Fruit fly (Drosophila melanogaster) whole organism, embryonic: ENCODE measurements around the gene GCC88.
A peak's percentile ranks its signal among the peaks of the same experiment; 100 is the strongest.

Experiments
- Adf1 ChIP-seq: fragments of 200-800 bp; sonication (Bioruptor generic); IDR thresholded peaks from 2 replicates; pipeline ENCODE4 v1.3.6; 2022; ENCODE audit warnings: missing biosample characterization, missing genetic modification characterization
- Atf-2 ChIP-seq: fragments of 200-800 bp; sonication (Bioruptor generic); optimal IDR thresholded peaks from 2 replicates; lab custom pipeline; 2016; ENCODE audit warnings: missing biosample characterization, missing genetic modification characterization
- CG1024 ChIP-seq: fragments of 200-800 bp; sonication (Bioruptor generic); IDR thresholded peaks from 2 replicates; pipeline ENCODE4 v1.3.6; 2022; ENCODE audit warnings: missing biosample characterization, missing genetic modification characterization
- CG12769 ChIP-seq: fragments of 200-800 bp; sonication (Bioruptor generic); optimal IDR thresholded peaks from 2 replicates; lab custom pipeline; 2019; ENCODE audit warnings: missing biosample characterization, mild to moderate bottlenecking, missing genetic modification characterization, moderate library complexity
- CG14710 ChIP-seq: fragments of 200-800 bp; sonication (Bioruptor generic); optimal IDR thresholded peaks from 3 replicates; lab custom pipeline; 2019; ENCODE audit warnings: missing biosample characterization, mild to moderate bottlenecking, missing genetic modification characterization, moderate library complexity
- CG15601 ChIP-seq: fragments of 200-800 bp; sonication (Bioruptor generic); optimal IDR thresholded peaks from 3 replicates; lab custom pipeline; 2019; ENCODE audit warnings: missing biosample characterization, mild to moderate bottlenecking, missing genetic modification characterization, moderate library complexity
- CG16863 ChIP-seq: fragments of 200-800 bp; sonication (Bioruptor generic); optimal IDR thresholded peaks from 3 replicates; lab custom pipeline; 2016; ENCODE audit warnings: missing biosample characterization, missing genetic modification characterization
- CG30431 ChIP-seq: fragments of 200-800 bp; sonication (Bioruptor generic); optimal IDR thresholded peaks from 2 replicates; lab custom pipeline; 2017; ENCODE audit warnings: missing biosample characterization, missing genetic modification characterization
- CG32767 ChIP-seq: fragments of 200-800 bp; sonication (Bioruptor generic); IDR thresholded peaks from 2 replicates; pipeline ENCODE4 v1.3.6; 2022; ENCODE audit warnings: missing biosample characterization, missing genetic modification characterization
- CG6765 ChIP-seq: fragments of 200-800 bp; sonication (Bioruptor generic); optimal IDR thresholded peaks from 3 replicates; lab custom pipeline; 2017; ENCODE audit warnings: missing biosample characterization, mild to moderate bottlenecking, missing genetic modification characterization
- CG7556 ChIP-seq: fragments of 200-800 bp; sonication (Bioruptor generic); optimal IDR thresholded peaks from 2 replicates; lab custom pipeline; 2017; ENCODE audit warnings: missing biosample characterization, mild to moderate bottlenecking, missing genetic modification characterization
- CG7987 ChIP-seq: fragments of 200-800 bp; sonication (Bioruptor generic); optimal IDR thresholded peaks from 2 replicates; lab custom pipeline; 2018; ENCODE audit warnings: missing biosample characterization, mild to moderate bottlenecking, missing genetic modification characterization, moderate library complexity
- CG9797 ChIP-seq: fragments of 200-800 bp; sonication (Bioruptor generic); optimal IDR thresholded peaks from 3 replicates; lab custom pipeline; 2018; ENCODE audit warnings: missing biosample characterization, mild to moderate bottlenecking, missing genetic modification characterization
- CG9932 ChIP-seq: fragments of 200-800 bp; sonication (Bioruptor generic); IDR thresholded peaks from 2 replicates; pipeline ENCODE4 v1.3.6; 2022; ENCODE audit warnings: missing biosample characterization, missing genetic modification characterization
- Chrac-16 ChIP-seq: fragments of 200-800 bp; sonication (Bioruptor generic); optimal IDR thresholded peaks from 3 replicates; lab custom pipeline; 2016; ENCODE audit warnings: missing biosample characterization, missing genetic modification characterization
- CrebB ChIP-seq: fragments of 200-800 bp; sonication (Bioruptor generic); optimal IDR thresholded peaks from 3 replicates; lab custom pipeline; 2018; ENCODE audit warnings: missing biosample characterization, mild to moderate bottlenecking, missing genetic modification characterization
- Dad ChIP-seq: fragments of 200-800 bp; sonication (Bioruptor generic); optimal IDR thresholded peaks from 3 replicates; lab custom pipeline; 2016; ENCODE audit warnings: missing biosample characterization, missing genetic modification characterization
- Dek ChIP-seq: fragments of 200-800 bp; sonication (Bioruptor generic); optimal IDR thresholded peaks from 3 replicates; lab custom pipeline; 2019; ENCODE audit warnings: missing biosample characterization, mild to moderate bottlenecking, missing genetic modification characterization, moderate library complexity
- ERR ChIP-seq: fragments of 200-800 bp; sonication (Bioruptor generic); optimal IDR thresholded peaks from 2 replicates; lab custom pipeline; 2016; ENCODE audit warnings: missing biosample characterization, missing genetic modification characterization
- Eip74EF ChIP-seq, 2 experiments: fragments of 200-800 bp in 1 of 2; fragments of >200 bp in 1 of 2; sonication (Bioruptor generic) in 1 of 2; optimal IDR thresholded peaks; 2 replicates each; lab custom pipeline; 2017 to 2019; ENCODE audit warnings: missing biosample characterization in 2 of 2, missing genetic modification characterization in 2 of 2, mild to moderate bottlenecking in 1 of 2, moderate library complexity in 1 of 2
- Elba2 ChIP-seq: fragments of 200-800 bp; sonication (Bioruptor generic); optimal IDR thresholded peaks from 3 replicates; lab custom pipeline; 2016; ENCODE audit warnings: missing biosample characterization, missing genetic modification characterization
- Ets65A ChIP-seq: fragments of 200-800 bp; sonication (Bioruptor generic); peaks from one replicate; lab custom pipeline; 2016; ENCODE audit warnings: missing biosample characterization, missing genetic modification characterization
- Fer3 ChIP-seq: fragments of 200-800 bp; sonication (Bioruptor generic); optimal IDR thresholded peaks from 2 replicates; lab custom pipeline; 2018; ENCODE audit warnings: missing biosample characterization, mild to moderate bottlenecking, missing genetic modification characterization, moderate library complexity
- Gug ChIP-seq: fragments of 200-800 bp; sonication (Bioruptor generic); IDR thresholded peaks from 4 replicates; pipeline ENCODE4 v1.3.6; 2022; ENCODE audit warnings: missing biosample characterization, missing genetic modification characterization
- Hand ChIP-seq: fragments of 200-800 bp; sonication (Bioruptor generic); optimal IDR thresholded peaks from 2 replicates; lab custom pipeline; 2017; ENCODE audit warnings: mild to moderate bottlenecking, missing biosample characterization, missing genetic modification reagents, missing genetic modification characterization
- Hmr ChIP-seq: fragments of 200-800 bp; sonication (Bioruptor generic); optimal IDR thresholded peaks from 3 replicates; lab custom pipeline; 2017; ENCODE audit warnings: mild to moderate bottlenecking, missing biosample characterization, missing genetic modification reagents, missing genetic modification characterization
- Lpt ChIP-seq: fragments of >200 bp; optimal IDR thresholded peaks from 2 replicates; lab custom pipeline; 2018; ENCODE audit warnings: missing biosample characterization, missing genetic modification characterization
- Spps ChIP-seq: fragments of 200-800 bp; sonication (Bioruptor generic); optimal IDR thresholded peaks from 2 replicates; lab custom pipeline; 2018; ENCODE audit warnings: missing biosample characterization, mild to moderate bottlenecking, missing genetic modification characterization
- TFAM ChIP-seq: fragments of 200-800 bp; sonication (Bioruptor generic); optimal IDR thresholded peaks from 2 replicates; lab custom pipeline; 2017; ENCODE audit warnings: missing biosample characterization, missing genetic modification characterization, inconsistent platforms
- Xrp1 ChIP-seq: fragments of 200-800 bp; sonication (Bioruptor generic); IDR thresholded peaks from 2 replicates; pipeline ENCODE4 v1.3.6; 2022; ENCODE audit warnings: missing biosample characterization, missing genetic modification characterization
- al ChIP-seq: fragments of 200-800 bp; sonication (Bioruptor generic); IDR thresholded peaks from 2 replicates; pipeline ENCODE4 v1.3.6; 2022; ENCODE audit warnings: missing biosample characterization, missing genetic modification characterization
- ash1 ChIP-seq: fragments of 200-800 bp; sonication (Bioruptor generic); optimal IDR thresholded peaks from 2 replicates; lab custom pipeline; 2018; ENCODE audit warnings: missing biosample characterization, mild to moderate bottlenecking, missing genetic modification characterization
- bcd ChIP-seq: fragments of 200-800 bp; sonication (Bioruptor generic); optimal IDR thresholded peaks from 2 replicates; lab custom pipeline; 2017; ENCODE audit warnings: missing biosample characterization, mild to moderate bottlenecking, missing genetic modification characterization
- chinmo ChIP-seq: fragments of 200-800 bp; sonication (Bioruptor generic); IDR thresholded peaks from 4 replicates; pipeline ENCODE4 v1.3.6; 2022; ENCODE audit warnings: missing biosample characterization, missing genetic modification characterization; ENCODE audit not compliant: partially characterized antibody
- crc ChIP-seq: fragments of 200-800 bp; sonication (Bioruptor generic); optimal IDR thresholded peaks from 2 replicates; lab custom pipeline; 2016; ENCODE audit warnings: missing biosample characterization, missing genetic modification characterization
- fd64A ChIP-seq: fragments of 200-800 bp; sonication (Bioruptor generic); optimal IDR thresholded peaks from 3 replicates; lab custom pipeline; 2018; ENCODE audit warnings: missing biosample characterization, mild to moderate bottlenecking, missing genetic modification characterization
- grau ChIP-seq: fragments of 200-800 bp; optimal IDR thresholded peaks from 3 replicates; lab custom pipeline; 2019; ENCODE audit warnings: missing biosample characterization, mild to moderate bottlenecking, missing genetic modification characterization, moderate library complexity
- her ChIP-seq: fragments of 200-800 bp; sonication (Bioruptor generic); optimal IDR thresholded peaks from 2 replicates; lab custom pipeline; 2016; ENCODE audit warnings: missing biosample characterization, missing genetic modification characterization
- hkb ChIP-seq, 2 experiments: fragments of 200-800 bp in 1 of 2; fragments of >200 bp in 1 of 2; sonication (Bioruptor generic) in 1 of 2; IDR thresholded peaks in 1 of 2; optimal IDR thresholded peaks in 1 of 2; 2 replicates each; pipeline versions ENCODE4 v1.3.6 to Lab custom; 2017 to 2022; ENCODE audit warnings: missing biosample characterization in 1 of 2, missing genetic modification characterization in 1 of 2
- insv ChIP-seq, 2 experiments: fragments of 200-800 bp; sonication (Bioruptor generic); optimal IDR thresholded peaks; 3 replicates each; lab custom pipeline; 2016 to 2018; ENCODE audit warnings: missing biosample characterization in 2 of 2, missing genetic modification characterization in 2 of 2
- jigr1 ChIP-seq: fragments of 200-800 bp; sonication (Bioruptor generic); IDR thresholded peaks from 3 replicates; pipeline ENCODE4 v1.3.6; 2022; ENCODE audit warnings: missing biosample characterization, missing genetic modification characterization
- jumu ChIP-seq: fragments of 200-800 bp; sonication (Bioruptor generic); optimal IDR thresholded peaks from 3 replicates; lab custom pipeline; 2016; ENCODE audit warnings: missing biosample characterization, missing genetic modification characterization
- maf-S ChIP-seq: fragments of 200-800 bp; sonication (Bioruptor generic); optimal IDR thresholded peaks from 2 replicates; lab custom pipeline; 2016; ENCODE audit warnings: missing biosample characterization, missing genetic modification characterization
- pan ChIP-seq, 4 experiments: fragments of >200 bp in 3 of 4; fragments of 200-800 bp in 1 of 4; sonication (Bioruptor generic) in 1 of 4; optimal IDR thresholded peaks in 3 of 4; IDR thresholded peaks in 1 of 4; 2 replicates each; pipeline versions ENCODE4 v1.3.6 to Lab custom; 2017 to 2022; ENCODE audit warnings: missing biosample characterization in 2 of 4, missing genetic modification characterization in 2 of 4, mixed read lengths in 1 of 4
- phol ChIP-seq: fragments of 200-800 bp; sonication (Bioruptor generic); optimal IDR thresholded peaks from 3 replicates; lab custom pipeline; 2018; ENCODE audit warnings: missing biosample characterization, mild to moderate bottlenecking, missing genetic modification characterization, moderate library complexity
- row ChIP-seq: fragments of 200-800 bp; sonication (Bioruptor generic); IDR thresholded peaks from 3 replicates; pipeline ENCODE4 v1.3.6; 2022; ENCODE audit warnings: missing biosample characterization, missing genetic modification characterization
- sens ChIP-seq: fragments of 200-800 bp; sonication (Bioruptor generic); peaks from one replicate; lab custom pipeline; 2016; ENCODE audit warnings: missing biosample characterization, missing genetic modification characterization
- sima ChIP-seq: fragments of 200-800 bp; sonication (Bioruptor generic); optimal IDR thresholded peaks from 2 replicates; lab custom pipeline; 2016; ENCODE audit warnings: missing biosample characterization, missing genetic modification characterization
- sug ChIP-seq: fragments of 200-800 bp; optimal IDR thresholded peaks from 2 replicates; lab custom pipeline; 2019; ENCODE audit warnings: missing biosample characterization, mild to moderate bottlenecking, missing genetic modification characterization, moderate library complexity
- ttk ChIP-seq: fragments of 200-800 bp; sonication (Bioruptor generic); IDR thresholded peaks from 2 replicates; pipeline ENCODE4 v2.1.2; 2022; ENCODE audit warnings: missing biosample characterization, missing genetic modification characterization

Gene GCC88

DNA sequence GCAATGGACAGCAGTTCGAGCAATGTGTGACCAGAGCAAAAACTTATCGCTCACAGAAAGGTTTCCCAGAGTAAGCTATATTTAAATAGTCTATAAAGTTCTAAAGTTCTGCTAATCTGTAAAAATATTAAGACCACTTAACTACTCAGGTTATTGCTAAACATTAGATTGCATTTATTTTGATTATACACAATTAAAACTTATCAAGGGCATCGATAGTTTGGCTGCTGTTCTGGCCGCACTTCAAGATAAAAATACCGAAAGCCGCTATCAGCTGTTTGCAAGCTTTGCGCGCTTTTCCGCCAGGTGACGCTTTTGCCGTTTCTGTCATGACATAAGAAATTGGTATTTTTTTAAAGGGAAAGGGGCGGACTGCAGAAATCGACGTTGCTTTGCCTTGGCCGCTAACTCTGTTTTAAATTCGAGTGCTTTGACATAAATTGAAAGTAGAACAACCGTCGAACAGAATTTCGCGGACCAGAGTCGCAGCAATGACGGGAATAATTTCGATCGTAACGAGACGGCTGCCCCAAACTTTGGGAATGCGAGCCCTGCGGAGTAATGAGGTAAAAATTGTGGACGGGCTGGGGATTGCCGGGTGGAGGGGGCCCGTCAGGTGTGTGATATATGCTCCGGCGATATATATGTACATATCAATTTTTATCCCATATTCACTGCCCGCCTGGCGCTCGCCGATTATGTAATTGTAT lies 13.7 kb upstream of the GCC88 start, which contains the start of the genes CG17734 and CG5214:
CG17734 (minus strand) TSS at position 49 of the 710 bp plus-strand sequence.
CG5214 (plus strand) TSS at position 352 of the 710 bp plus-strand sequence.
- TF ChIP-seq phol (tag; lab: Kevin White, UChicago) (no peak), Dek (tag; lab: Kevin White, UChicago) (peak; percentile 43), chinmo (GFP tag; lab: Robert Waterston, UW) (0 out of 4 replicates have a peak, but pooled peaks have one; percentile 27), TFAM (no peak), Ets65A (GFP tag; lab: Kevin White, UChicago) (peak; percentile 79), her (GFP tag; lab: Kevin White, UChicago) (no peak), insv (GFP tag; optimal IDR thresholded peaks at IDR 0.05; lab: Kevin White, UChicago) (no peak), CG12769 (tag; lab: Kevin White, UChicago) (no peak), pan (optimal IDR thresholded peaks at IDR 0.05; lab: Kevin White, UChicago) (no peak), pan (GFP tag; optimal IDR thresholded peaks at IDR 0.05 in 1 of 2, IDR thresholded peaks at IDR 0.05 in 1 of 2) (no peak), Eip74EF (GFP tag; optimal IDR thresholded peaks at IDR 0.05; lab: Kevin White, UChicago) (no peak), maf-S (GFP tag; lab: Kevin White, UChicago) (no peak), ttk (GFP tag; lab: Robert Waterston, UW) (no peak), al (GFP tag; lab: Robert Waterston, UW) (no peak), Elba2 (GFP tag; lab: Kevin White, UChicago) (no peak), jigr1 (GFP tag; lab: Robert Waterston, UW) (no peak), ERR (no peak), Gug (no peak), CrebB (no peak), CG16863 (GFP tag; lab: Kevin White, UChicago) (no peak), sima (GFP tag; lab: Kevin White, UChicago) (no peak), CG9797 (GFP tag; lab: Kevin White, UChicago) (peak; percentile 76), bcd (GFP tag; lab: Kevin White, UChicago) (no peak), sug (tag; lab: Kevin White, UChicago) (peak; percentile 58), row (GFP tag; lab: Robert Waterston, UW) (no peak), CG9932 (GFP tag; lab: Robert Waterston, UW) (no peak), Hand (GFP tag; lab: Kevin White, UChicago) (no peak), grau (tag; lab: Kevin White, UChicago) (no peak), CG7556 (GFP tag; lab: Kevin White, UChicago) (no peak), Atf-2 (GFP tag; lab: Kevin White, UChicago) (no peak), Chrac-16 (GFP tag; lab: Kevin White, UChicago) (no peak), ash1 (GFP tag; lab: Kevin White, UChicago) (no peak), crc (no peak), fd64A (GFP tag; lab: Kevin White, UChicago) (no peak), jumu (GFP tag; lab: Kevin White, UChicago) (no peak), hkb (optimal IDR thresholded peaks at IDR 0.05; lab: Kevin White, UChicago) (peak; percentile 78), hkb (GFP tag; IDR thresholded peaks at IDR 0.05; lab: Robert Waterston, UW) (no peak), sens (GFP tag; lab: Kevin White, UChicago) (peak; percentile 72), Spps (no peak), Dad (GFP tag; lab: Kevin White, UChicago) (no peak), Fer3 (tag; lab: Kevin White, UChicago) (no peak), CG15601 (tag; lab: Kevin White, UChicago) (no peak), CG6765 (GFP tag; lab: Kevin White, UChicago) (no peak), CG7987 (no peak), Hmr (no peak), Adf1 (GFP tag; lab: Robert Waterston, UW) (peak; percentile 33; the same call in 1 of the 2 replicates), CG32767 (GFP tag; lab: Robert Waterston, UW) (no peak), CG1024 (GFP tag; lab: Robert Waterston, UW) (no peak), Xrp1 (GFP tag; lab: Robert Waterston, UW) (no peak), CG30431 (GFP tag; lab: Kevin White, UChicago) (no peak), Lpt (GFP tag; lab: Kevin White, UChicago) (no peak), CG14710 (tag; lab: Kevin White, UChicago) (no peak)
